Fruit fly (Drosophila melanogaster): Measurements from ENCODE around the gene Fdx1.
A peak's percentile ranks its signal among the peaks of the same experiment; 100 is the strongest.

Fdx1 gene

DNA sequence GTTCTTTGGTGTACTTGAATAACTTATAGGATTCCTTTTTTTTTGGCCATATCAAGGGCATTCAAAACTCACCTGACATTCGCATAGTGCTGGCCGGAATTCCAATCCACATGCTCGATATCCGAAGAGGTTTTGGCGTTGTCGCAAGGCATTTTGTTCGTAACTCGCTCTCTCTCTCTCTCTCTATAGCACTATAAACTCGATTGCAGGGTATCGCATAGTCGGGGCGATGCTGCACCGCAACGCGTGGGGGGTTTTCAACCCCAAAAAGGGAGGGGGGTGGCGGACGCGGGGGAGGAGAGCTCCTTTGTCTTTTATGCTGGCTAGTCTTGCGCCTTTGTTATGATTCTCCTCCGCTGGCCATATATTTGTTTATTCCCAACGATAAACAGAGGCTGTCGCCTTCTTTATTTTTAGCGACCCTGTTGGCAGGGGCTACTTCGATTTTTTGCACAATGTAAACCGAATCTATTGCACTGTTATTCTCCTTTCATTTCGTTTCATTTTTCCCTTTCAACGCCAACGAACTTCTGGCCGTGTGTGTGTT lies 27.5 kb upstream of the Fdx1 start:
- no peak for TF ChIP-seq CG17801 (GFP tag; optimal IDR thresholded peaks at IDR 0.05; ENCODE audit: partially characterized antibody)

DNA sequence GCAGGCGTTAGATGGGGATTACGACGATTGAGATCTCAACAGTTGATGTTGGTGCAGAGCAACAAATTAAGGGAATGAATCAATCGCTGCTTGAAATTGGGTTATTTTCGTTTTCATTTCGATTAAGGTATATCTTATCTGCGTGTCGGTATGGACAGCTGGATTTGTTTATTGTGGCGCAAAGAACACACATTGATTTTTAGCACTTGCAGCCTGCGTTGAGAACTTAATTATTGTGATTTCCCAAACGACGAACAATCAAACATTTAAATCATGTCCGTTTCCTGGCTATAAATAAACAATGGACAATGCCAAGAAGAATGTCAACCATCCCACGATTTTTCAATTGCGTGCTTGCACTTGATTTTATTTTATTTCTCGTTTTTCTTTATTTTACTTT lies 27.0 kb upstream of the Fdx1 start:
- no peak for TF ChIP-seq CG17801 (GFP tag; optimal IDR thresholded peaks at IDR 0.05; ENCODE audit: partially characterized antibody)

DNA sequence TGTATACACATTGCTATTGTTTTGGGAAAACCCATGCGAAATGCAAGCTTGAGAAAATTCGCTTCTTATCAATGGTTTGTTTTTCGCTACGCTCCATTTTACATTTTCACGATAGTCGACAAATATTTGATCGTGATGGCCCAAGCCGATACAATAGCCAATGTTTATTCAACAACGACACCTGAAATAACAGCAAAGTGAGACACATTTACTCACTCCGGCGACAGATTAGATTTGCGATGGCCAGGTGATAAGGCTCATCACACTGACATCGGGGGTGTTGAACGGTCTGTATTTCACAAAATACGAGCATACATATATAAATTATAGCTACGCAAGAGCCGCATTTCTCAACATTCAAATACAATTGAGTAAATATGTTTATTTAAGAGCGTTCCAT lies 26.1 kb upstream of the Fdx1 start:
- TF ChIP-seq CG17801 (GFP tag; optimal IDR thresholded peaks at IDR 0.05; ENCODE audit: partially characterized antibody): peak; percentile 58

DNA sequence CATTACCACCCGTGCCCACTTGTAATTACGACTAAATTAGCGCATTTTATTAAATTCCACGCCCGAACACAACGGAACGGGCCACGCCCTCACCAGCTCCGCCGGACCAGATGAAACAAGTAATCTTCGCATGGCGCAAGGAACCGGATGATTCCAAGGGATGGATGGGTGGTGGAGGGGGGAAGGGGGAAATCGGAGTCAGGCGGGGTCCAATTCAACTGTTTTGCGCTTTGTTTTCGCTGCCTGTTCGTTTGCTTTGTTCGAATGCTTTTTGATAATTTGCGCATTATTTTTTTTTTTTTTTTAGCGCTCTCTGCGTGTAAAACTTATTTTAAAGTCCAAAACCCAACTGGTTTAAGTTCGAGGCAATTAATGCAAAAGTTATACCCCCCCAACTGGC lies 25.7 kb upstream of the Fdx1 start:
- TF ChIP-seq CG17801 (GFP tag; optimal IDR thresholded peaks at IDR 0.05; ENCODE audit: partially characterized antibody): no peak

DNA sequence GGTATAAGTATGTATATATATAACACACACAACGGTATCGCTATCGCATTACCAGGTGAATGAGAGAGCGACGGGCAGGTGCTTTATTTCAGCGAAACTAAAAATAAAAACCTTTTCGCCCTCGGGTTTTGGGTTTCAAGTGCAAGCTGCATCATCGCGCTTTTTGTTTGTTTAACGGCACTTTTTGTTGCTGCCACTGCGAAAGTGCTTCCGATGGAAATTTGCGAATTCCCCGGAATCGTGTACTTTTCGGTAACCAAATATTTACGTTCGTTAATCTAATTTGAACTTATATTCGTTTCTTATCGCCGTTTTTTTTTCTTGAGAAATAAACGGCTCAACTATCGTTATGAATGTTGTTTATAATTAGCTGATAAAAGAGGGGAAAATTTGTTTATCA lies 25.0 kb upstream of the Fdx1 start:
- TF ChIP-seq CG17801 (GFP tag; optimal IDR thresholded peaks at IDR 0.05; ENCODE audit: partially characterized antibody): peak; percentile 11

DNA sequence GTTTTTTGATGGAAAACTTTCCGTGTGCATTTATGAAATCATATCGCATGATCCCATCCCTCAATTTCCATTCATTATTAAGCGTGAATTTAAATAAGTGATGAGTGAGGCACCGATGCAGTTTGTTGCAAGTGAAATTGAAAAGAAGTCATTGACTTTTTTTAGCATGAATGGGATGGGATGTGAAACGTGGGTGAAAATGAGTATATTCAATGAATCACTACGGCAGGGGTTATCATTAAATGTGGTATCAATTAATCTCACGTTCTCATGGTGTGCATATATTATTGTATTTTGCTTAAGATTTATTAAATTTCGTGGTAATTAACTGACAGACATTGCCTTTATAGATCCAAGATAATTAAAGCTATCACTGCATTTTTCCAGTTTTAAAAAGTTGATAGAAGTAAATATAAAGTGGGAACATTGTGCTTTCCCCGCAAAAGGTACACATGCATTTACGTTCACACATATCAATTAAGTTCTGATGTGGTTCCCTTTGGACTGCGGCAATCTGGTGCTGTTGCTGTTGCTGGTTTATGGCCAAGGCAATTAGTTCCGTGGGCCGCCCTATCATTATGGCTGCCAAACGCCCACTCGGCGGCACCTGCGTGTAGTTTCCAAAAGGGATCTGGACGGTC lies 20.4 kb upstream of the Fdx1 start:
- no peak for TF ChIP-seq CG17801 (GFP tag; optimal IDR thresholded peaks at IDR 0.05; ENCODE audit: partially characterized antibody)

DNA sequence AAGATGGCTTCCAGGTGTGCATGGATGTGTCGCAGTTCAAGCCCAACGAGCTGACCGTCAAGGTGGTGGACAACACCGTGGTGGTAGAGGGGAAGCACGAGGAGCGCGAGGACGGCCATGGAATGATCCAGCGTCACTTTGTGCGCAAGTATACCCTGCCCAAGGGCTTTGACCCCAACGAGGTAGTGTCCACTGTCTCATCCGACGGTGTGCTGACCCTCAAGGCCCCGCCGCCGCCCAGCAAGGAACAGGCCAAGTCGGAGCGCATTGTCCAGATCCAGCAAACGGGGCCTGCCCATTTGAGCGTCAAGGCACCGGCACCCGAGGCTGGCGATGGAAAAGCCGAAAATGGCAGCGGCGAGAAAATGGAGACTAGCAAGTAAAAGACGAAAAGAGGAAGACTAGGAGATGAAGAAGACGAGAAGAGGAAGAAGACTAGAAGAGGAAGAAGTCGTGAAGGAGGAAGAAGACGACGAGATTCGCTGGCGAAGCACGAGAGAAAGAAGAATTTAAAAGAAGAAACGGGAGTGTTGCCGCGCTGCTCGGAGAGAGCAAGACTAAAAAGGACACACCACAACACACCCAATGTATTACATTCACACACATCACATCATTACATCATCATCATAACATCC lies 13.5 kb upstream of the Fdx1 start:
- no peak for TF ChIP-seq CG17801 (GFP tag; optimal IDR thresholded peaks at IDR 0.05; ENCODE audit: partially characterized antibody)

DNA sequence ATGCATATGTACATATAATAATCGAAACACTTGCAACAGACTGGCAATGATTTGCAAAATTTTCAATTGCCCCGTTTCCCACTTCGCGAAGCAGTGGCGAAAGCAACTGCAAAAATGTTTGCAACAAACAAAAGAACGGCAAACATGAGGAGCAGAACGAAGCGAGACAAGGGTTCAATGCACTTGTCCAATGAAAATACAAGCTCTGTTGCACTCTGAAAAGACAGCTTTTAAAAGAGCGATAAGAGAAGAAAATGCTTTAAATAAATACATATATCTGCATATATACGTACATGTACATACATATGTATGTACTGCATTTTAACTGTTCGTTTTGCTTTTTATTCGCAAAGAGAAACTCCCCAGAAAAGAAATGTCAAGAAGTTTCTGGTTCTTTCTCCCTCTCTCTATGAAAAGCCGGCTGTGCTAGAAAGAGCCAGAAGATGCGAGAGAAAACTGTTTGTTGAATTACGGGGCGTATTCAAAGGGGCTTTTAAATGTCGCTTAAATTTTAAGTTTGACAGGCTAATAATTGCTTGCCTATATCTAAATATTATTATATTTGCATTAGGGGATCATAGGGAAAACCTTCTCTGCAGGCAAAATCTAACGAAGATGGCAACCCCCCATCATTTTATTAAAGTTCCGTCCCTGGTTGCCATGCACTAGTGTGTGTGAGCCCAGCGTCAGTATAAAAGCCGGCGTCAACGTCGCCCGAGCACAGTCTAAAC lies 12.5 kb upstream of the Fdx1 start, which contains the start of gene Hsp27:
TSS of gene Hsp27 (plus strand) at position 719 of the 731 bp plus-strand sequence.
- peak; percentile 99 for TF ChIP-seq CG17801 (GFP tag; optimal IDR thresholded peaks at IDR 0.05; ENCODE audit: partially characterized antibody)

DNA sequence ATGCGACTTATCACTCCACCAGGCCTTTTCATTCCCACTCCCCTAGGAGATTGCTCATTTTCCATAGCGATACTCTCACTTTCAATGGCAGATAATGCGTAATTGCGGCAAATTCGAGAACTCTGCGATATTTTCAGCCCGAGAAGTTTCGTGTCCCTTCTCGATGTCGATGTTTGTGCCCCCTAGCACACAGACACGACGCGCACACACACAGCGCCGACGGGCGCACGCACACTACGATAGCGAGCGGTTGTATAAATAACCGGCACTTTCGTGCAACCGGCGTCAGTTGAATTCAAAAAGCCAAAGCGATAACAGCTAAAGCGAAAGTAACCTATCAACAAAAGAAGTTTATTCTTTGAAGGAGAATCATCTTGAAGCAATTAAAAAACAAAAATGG lies 10.6 kb upstream of the Fdx1 start, which contains the start of gene Hsp23:
TSS of gene Hsp23 (plus strand) at position 281 of the 400 bp plus-strand sequence.
- TF ChIP-seq CG17801 (GFP tag; optimal IDR thresholded peaks at IDR 0.05; ENCODE audit: partially characterized antibody): no peak

DNA sequence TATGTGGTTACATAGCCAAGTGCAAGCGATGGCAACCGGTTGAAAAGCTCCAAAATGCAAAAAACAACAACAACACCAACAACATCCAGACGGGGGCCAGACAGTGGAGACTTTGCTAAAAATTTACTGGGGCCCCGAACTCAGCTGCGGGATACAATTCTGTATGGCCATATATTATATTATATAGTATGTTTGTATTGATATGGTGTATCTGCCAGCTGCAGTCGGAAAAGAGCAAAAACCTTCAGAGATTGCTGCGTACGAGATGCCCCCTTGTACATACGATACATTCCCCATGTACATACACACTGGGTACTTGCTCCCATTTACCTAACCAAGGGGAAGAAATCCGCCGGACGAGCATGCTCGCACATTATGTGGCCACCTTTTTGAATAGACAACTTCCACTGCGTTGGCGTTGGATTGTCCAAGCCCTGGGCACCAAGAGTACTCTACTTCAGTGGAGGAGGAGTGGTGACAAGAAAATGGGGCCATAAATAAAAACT lies 9.4 kb upstream of the Fdx1 start:
- TF ChIP-seq CG17801 (GFP tag; optimal IDR thresholded peaks at IDR 0.05; ENCODE audit: partially characterized antibody): no peak

DNA sequence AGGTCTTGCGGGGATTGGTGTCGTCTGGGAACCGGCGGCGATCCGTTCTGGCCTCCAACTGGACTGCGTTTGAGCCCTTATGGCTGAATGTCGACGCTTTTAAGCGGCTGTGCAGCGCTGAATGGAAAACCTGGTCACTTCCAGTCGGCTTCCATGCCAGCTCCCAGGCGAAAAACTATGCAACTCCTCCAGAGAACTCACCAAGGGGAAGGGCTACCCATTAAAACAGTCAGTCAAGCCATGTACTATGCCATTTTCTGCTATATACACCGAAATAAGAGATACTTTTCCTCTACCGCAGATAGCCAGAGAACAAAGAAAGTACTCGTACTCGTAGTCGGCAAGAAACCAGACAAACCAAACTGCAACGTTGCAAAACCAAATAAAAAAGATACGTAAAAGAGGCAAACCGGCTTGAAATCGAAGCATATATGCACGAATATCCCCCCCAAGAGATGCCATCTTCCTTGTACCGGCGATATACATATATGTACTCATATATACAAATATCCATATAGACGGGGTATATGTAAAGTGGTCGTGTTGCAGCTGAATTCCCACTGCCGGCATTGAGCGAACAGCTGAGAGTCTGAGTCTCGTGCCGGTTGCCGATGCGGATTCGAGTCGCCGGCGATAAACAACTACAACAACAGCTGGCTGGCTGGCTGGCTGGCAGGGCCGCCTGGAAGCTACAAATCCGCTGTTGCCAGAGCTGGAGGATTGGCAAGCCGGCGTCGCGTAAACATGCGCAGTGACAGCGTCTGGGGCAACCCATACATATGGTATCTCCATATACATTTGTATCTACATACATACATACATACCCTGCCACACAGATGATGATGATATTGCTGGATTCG lies 8.7 kb upstream of the Fdx1 start, which contains the start of gene Hsp67Ba:
TSS of gene Hsp67Ba (minus strand) at position 51 of the 860 bp plus-strand sequence.
- TF ChIP-seq CG17801 (GFP tag; optimal IDR thresholded peaks at IDR 0.05; ENCODE audit: partially characterized antibody): no peak

DNA sequence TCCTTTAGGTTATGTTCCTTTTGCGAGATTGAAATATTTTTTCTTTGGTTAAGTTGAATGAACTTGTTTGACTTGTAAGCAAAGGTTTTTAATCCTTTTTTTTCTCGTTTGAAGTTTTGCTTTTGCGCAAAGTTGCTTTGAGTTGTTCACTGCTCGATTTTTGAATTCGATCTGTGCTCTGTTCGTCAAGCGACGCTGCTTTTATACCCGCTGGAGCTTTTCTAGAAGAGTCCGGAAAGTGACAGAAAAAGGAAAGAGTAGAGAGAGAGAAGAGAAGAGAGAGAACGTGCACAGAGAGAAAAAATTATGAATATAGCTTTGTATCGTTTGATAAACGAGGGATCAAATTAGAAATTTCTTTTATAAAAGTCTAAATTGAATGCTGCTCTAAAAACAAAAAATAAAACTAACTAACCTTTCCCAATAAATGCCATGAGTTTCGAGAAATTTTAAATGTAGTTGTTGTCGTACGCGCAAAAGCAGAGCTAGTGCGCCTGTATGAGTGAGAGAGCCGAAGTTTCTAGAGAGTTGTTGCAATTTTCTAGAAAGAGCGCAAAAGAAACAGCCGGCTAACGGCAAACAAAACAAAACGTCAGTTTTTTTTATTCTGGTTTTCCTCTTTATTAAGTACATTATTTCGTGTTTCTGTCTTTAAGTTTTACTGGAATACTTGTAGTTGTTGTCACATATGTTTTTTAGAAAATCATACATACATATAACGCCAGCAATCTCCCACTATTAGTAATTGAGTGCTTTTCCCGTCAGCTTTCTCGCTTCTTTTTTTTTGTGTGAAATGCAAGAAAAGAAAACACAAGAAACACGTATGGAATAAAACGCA lies 6.4 kb upstream of the Fdx1 start, which contains the start of gene Hsp26:
TSS of gene Hsp26 (minus strand) at position 230 of the 838 bp plus-strand sequence.
- peak; percentile 90 for TF ChIP-seq CG17801 (GFP tag; optimal IDR thresholded peaks at IDR 0.05; ENCODE audit: partially characterized antibody)

DNA sequence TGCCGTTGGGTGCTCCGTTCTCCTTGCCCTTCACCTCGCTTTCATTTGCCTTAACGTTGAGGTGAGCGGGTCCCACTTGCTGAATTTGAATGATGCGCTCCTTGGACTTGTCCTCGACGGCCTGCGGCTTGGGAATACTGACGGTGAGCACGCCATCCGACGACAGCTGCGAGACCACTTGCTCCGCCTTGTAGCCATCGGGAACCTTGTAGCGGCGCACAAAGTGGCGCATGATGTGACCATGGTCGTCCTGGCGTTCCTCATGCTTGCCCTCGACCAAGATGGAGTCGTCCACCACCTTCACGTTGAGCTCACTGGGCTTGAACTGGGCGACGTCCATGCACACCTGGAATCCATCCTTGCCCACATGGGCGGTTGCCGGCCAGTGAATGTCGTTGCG lies 5.5 kb upstream of the Fdx1 start:
- TF ChIP-seq CG17801 (GFP tag; optimal IDR thresholded peaks at IDR 0.05; ENCODE audit: partially characterized antibody): no peak

DNA sequence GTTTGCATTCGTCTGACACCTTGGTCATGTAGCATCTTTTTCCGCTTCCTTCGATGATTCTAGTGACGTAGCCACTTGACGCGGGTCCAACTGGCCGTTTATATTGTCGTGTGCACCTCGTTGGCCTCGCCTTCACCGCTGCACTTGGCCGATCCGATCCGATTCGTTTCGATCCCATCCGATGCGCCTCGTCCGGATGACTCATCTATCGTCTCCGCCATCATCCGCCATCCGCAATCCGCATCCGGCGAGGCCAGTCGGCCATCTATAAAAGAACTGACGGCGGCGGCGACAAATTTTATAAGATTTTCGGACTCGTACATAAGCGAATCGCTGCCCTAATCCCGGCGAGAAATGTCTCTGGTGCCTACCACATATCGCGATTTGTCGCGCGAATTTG lies 4.1 kb upstream of the Fdx1 start, which contains the start of gene CG4461:
TSS of gene CG4461 (plus strand) at position 301 of the 400 bp plus-strand sequence.
- TF ChIP-seq CG17801 (GFP tag; optimal IDR thresholded peaks at IDR 0.05; ENCODE audit: partially characterized antibody): no peak

All from ovary, adult (tissue).